Worm (Caenorhabditis elegans) whole organism, L4 larva: Measurements from ENCODE around the gene nhr-100.

Experiments used
- T20F7.1 ChIP-seq: fragments of 200-800 bp; sonication (Bioruptor generic); optimal IDR thresholded peaks from 2 replicates; lab custom pipeline; 2018; ENCODE audit warnings: mild to moderate bottlenecking, missing genetic modification characterization, missing compliant biosample characterization
- lin-39 ChIP-seq: fragments of 150-350 bp; optimal IDR thresholded peaks from 2 replicates; lab custom pipeline; 2014; ENCODE audit warnings: missing biosample characterization, missing genetic modification reagents, missing genetic modification characterization
- lsy-2 ChIP-seq, 2 experiments: fragments of 150-350 bp in 1 of 2; sonication (generic microtip) in 1 of 2; optimal IDR thresholded peaks; 2 replicates each; lab custom pipeline; 2014 to 2017; ENCODE audit warnings: missing biosample characterization in 2 of 2, missing genetic modification characterization in 2 of 2
- nhr-102 ChIP-seq: sonication (generic microtip); optimal IDR thresholded peaks from 2 replicates; lab custom pipeline; 2016; ENCODE audit warnings: mild to moderate bottlenecking, missing genetic modification characterization, moderate library complexity, missing compliant biosample characterization
- nhr-237 ChIP-seq: sonication (generic microtip); optimal IDR thresholded peaks from 2 replicates; lab custom pipeline; 2017; ENCODE audit warnings: missing biosample characterization, missing genetic modification characterization
- nhr-48 ChIP-seq: sonication (generic microtip); optimal IDR thresholded peaks from 2 replicates; lab custom pipeline; 2016; ENCODE audit warnings: mild to moderate bottlenecking, missing genetic modification characterization, missing compliant biosample characterization
- nhr-77 ChIP-seq: fragments of 150-350 bp; optimal IDR thresholded peaks from 2 replicates; lab custom pipeline; 2014; ENCODE audit warnings: missing biosample characterization, missing genetic modification characterization
- skn-1 ChIP-seq: fragments of 150-350 bp; optimal IDR thresholded peaks from 2 replicates; lab custom pipeline; 2014; ENCODE audit warnings: missing biosample characterization, missing genetic modification characterization
- unc-39 ChIP-seq: sonication (generic microtip); optimal IDR thresholded peaks from 2 replicates; lab custom pipeline; 2017; ENCODE audit warnings: missing biosample characterization, missing genetic modification characterization

DNA sequence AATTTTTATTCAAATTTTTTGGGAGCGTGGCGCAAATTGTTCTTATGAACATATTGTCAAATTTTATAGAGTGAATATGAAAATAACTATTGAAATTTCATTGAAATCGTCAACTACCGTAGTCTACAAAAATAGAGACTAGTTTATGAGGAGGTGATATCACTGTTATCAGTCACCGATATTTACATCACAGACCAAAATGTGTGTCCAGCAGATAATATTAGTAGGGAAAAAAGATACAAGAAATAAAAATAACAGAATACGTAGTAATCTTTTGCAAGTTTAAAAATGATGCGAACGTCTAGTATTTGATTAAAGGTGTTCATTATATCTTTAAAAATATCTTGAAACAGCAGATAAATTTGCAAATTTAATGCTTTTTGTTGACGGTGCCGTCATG is 49.2 kb upstream of the nhr-100 start:
- TF ChIP-seq unc-39 (tag; lab: Kevin White, UChicago) (no peak), nhr-237 (no peak), nhr-48 (tag; lab: Kevin White, UChicago) (no peak), skn-1 (tag; lab: Kevin White, UChicago) (no peak), nhr-102 (tag; lab: Kevin White, UChicago) (no peak), T20F7.1 (GFP tag; lab: Kevin White, UChicago) (no peak), nhr-77 (tag; lab: Kevin White, UChicago) (no peak), lin-39 (tag; lab: Kevin White, UChicago) (no peak), lsy-2 (tag; optimal IDR thresholded peaks at IDR 0.05; lab: Kevin White, UChicago) (no peak)
